Fruit fly (Drosophila melanogaster): Measurements from ENCODE around the gene Ccdc39.

Ccdc39 gene

dm6 chr3R:4804828-4805707 lies 20.5 kb upstream of the Ccdc39 start (continued):
- TF ChIP-seq CG34376 (GFP tag; optimal IDR thresholded peaks at IDR 0.05) (no peak), CG7839 (tag; optimal IDR thresholded peaks at IDR 0.05) (peak; percentile 83), CG4617 (GFP tag; optimal IDR thresholded peaks at IDR 0.05; ENCODE audit: borderline replicate concordance) (peak; percentile 13), Chrac-16 (GFP tag; optimal IDR thresholded peaks at IDR 0.05) (peak; percentile 48), CG33557 (GFP tag; optimal IDR thresholded peaks at IDR 0.05) (peak; percentile 53), Mrtf (GFP tag; IDR thresholded peaks at IDR 0.05) (peak; percentile 33; the same call in 1 of the 3 replicates), Hsf (GFP tag; optimal IDR thresholded peaks at IDR 0.05) (no peak), CG8765 (GFP tag; IDR thresholded peaks at IDR 0.05) (no peak), tna (GFP tag; IDR thresholded peaks at IDR 0.05; ENCODE audit: partially characterized antibody) (no peak; the same call in 1 of the 2 replicates), CTCF (GFP tag; optimal IDR thresholded peaks at IDR 0.05) (no peak), Atf3 (GFP tag; optimal IDR thresholded peaks at IDR 0.05) (peak; percentile 22), tll (GFP tag; optimal IDR thresholded peaks at IDR 0.05) (no peak), CG15269 (tag; optimal IDR thresholded peaks at IDR 0.05) (peak; percentile 85), CG12299 (tag; optimal IDR thresholded peaks at IDR 0.05) (peak; percentile 35), CG32767 (GFP tag; IDR thresholded peaks at IDR 0.05) (peak; percentile 56; the same call in 1 of the 2 replicates), CG12104 (GFP tag; optimal IDR thresholded peaks at IDR 0.05) (peak; percentile 58), Sox100B (GFP tag; optimal IDR thresholded peaks at IDR 0.05) (peak; percentile 77), row (GFP tag; IDR thresholded peaks at IDR 0.05) (peak; percentile 73), fd64A (GFP tag; optimal IDR thresholded peaks at IDR 0.05) (peak; percentile 20), sisA (GFP tag; IDR thresholded peaks at IDR 0.05) (peak; percentile 35), D19B (GFP tag; optimal IDR thresholded peaks at IDR 0.05) (peak; percentile 15), ab (GFP tag; optimal IDR thresholded peaks at IDR 0.05) (peak; percentile 27), ara (GFP tag; IDR thresholded peaks at IDR 0.05) (peak; percentile 44; the same call in 1 of the 2 replicates), schlank (tag; optimal IDR thresholded peaks at IDR 0.05) (no peak), CG6813 (GFP tag; optimal IDR thresholded peaks at IDR 0.05) (peak; percentile 62), CG13894 (tag; optimal IDR thresholded peaks at IDR 0.05) (peak; percentile 60), CG4328 (GFP tag; optimal IDR thresholded peaks at IDR 0.05) (peak; percentile 37), CG10366 (GFP tag; IDR thresholded peaks at IDR 0.05) (no peak; the same call in 1 of the 2 replicates), Ravus (GFP tag; IDR thresholded peaks at IDR 0.05) (peak; percentile 10; the same call in 1 of the 2 replicates), CG9932 (GFP tag; IDR thresholded peaks at IDR 0.05) (peak; percentile 20), CG10209 (GFP tag; optimal IDR thresholded peaks at IDR 0.05) (peak; percentile 72), CG17359 (tag; optimal IDR thresholded peaks at IDR 0.05) (peak; percentile 75), phol (tag; optimal IDR thresholded peaks at IDR 0.05) (peak; percentile 78), CG43689 (GFP tag; IDR thresholded peaks at IDR 0.05) (0 out of 2 replicates have a peak, but pooled peaks have one; percentile 44), gsb (GFP tag; IDR thresholded peaks at IDR 0.05) (0 out of 2 replicates have a peak, but pooled peaks have one; percentile 26), CG18599 (GFP tag; optimal IDR thresholded peaks at IDR 0.05) (peak; percentile 71), dpn (GFP tag; optimal IDR thresholded peaks at IDR 0.05) (peak; percentile 40 to 50), Xrp1 (GFP tag; IDR thresholded peaks at IDR 0.05) (peak; percentile 75; the same call in 1 of the 2 replicates), nerfin-2 (GFP tag; IDR thresholded peaks at IDR 0.05; ENCODE audit: partially characterized antibody) (no peak), CG8944 (GFP tag; optimal IDR thresholded peaks at IDR 0.05) (no peak), CG4360 (GFP tag; IDR thresholded peaks at IDR 0.05) (no peak), Dbx (GFP tag; IDR thresholded peaks at IDR 0.05) (0 out of 3 replicates have a peak, but pooled peaks have one; percentile 19), ssp (GFP tag; IDR thresholded peaks at IDR 0.05) (no peak), Blimp-1 (GFP tag; optimal IDR thresholded peaks at IDR 0.05) (peak; percentile 77), sc (optimal IDR thresholded peaks at IDR 0.05) (no peak), sc (GFP tag; optimal IDR thresholded peaks at IDR 0.05) (peak; percentile 30), CG4707 (GFP tag; optimal IDR thresholded peaks at IDR 0.05) (peak; percentile 25), fd3F (GFP tag; optimal IDR thresholded peaks at IDR 0.05) (peak; percentile 57)
